Fruit fly (Drosophila melanogaster): ENCODE data around the gene CG31676.

DNA sequence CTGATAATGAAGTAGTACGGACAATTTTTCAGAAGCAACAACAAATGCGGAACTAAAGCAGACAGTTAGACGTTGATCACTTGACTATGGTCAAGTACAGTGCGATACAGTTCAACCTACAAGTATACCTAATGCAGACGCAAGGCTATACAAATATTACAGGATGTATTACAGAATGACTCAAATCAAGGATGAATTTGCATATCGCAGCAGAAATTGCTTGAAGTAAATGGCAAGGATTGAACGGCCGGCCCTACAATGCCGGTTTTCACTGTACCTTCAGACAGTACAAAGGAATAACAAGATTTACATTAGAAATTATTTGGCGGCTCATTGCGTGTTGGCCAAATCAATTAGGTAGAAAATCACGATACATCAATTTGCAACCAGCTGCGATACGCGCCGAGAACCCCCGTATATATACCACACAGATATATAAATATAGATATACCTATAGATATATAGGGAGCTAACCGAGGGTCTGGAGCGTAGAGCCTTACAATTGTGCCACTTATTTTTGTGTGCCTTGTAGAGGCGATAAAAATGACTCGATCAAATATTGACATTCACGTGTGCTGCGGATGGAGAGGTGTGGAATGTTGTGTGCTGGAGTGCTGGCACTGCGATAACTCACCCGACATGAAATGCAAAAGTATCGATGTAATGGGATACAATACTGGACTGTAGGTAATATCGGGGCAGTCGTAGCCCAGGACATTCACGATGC is 41.0 kb downstream of the CG31676 start:
- peak; percentile 91 for TF ChIP-seq slbo (GFP tag; IDR thresholded peaks at IDR 0.05)
- no peak for TF ChIP-seq Bgb (GFP tag; IDR thresholded peaks at IDR 0.05; ENCODE audit: partially characterized antibody)
- TF ChIP-seq Doc2 (GFP tag; IDR thresholded peaks at IDR 0.05), result no peak
- TF ChIP-seq pnt (GFP tag; optimal IDR thresholded peaks at IDR 0.05), result peak; percentile 15
- no peak for TF ChIP-seq CG8359 (GFP tag; optimal IDR thresholded peaks at IDR 0.05; ENCODE audit: borderline replicate concordance)
- no peak for TF ChIP-seq trem (tag; optimal IDR thresholded peaks at IDR 0.05)
- no peak for TF ChIP-seq CG30020 (tag; optimal IDR thresholded peaks at IDR 0.05)
- no peak for TF ChIP-seq Lpt (GFP tag; optimal IDR thresholded peaks at IDR 0.05)
- no peak for TF ChIP-seq salm (tag; optimal IDR thresholded peaks at IDR 0.05)
- no peak for TF ChIP-seq hth (optimal IDR thresholded peaks at IDR 0.05)
- TF ChIP-seq ewg (GFP tag; optimal IDR thresholded peaks at IDR 0.05), result no peak

Measured in whole organism, embryonic.